Worm (Caenorhabditis elegans): ENCODE data around the gene C55B6.1.

C55B6.1 gene

DNA sequence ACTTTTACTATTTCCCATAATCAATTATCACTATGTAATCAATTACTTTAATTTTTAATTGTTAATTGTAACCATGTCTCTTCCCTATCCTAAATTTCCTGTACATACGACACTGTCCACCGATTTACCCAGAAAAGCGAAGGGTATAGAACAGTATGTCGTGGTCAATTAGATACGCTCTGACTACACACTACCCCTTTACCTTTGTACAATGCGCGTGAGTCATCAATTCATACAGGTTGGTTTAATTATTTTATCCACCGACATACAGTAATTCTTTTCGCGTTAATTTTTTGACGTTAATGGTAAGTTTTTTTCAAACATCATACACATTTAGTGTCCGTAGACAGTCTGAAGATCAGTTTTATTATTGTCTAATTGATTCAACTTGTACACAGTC is 18.5 kb upstream of the C55B6.1 start (continued):
- TF ChIP-seq ceh-63 (GFP tag; optimal IDR thresholded peaks at IDR 0.05) (no peak), irx-1 (tag; optimal IDR thresholded peaks at IDR 0.05) (peak; percentile 75), nhr-71 (tag; optimal IDR thresholded peaks at IDR 0.05) (peak; percentile 91), unc-86 (tag; optimal IDR thresholded peaks at IDR 0.05) (no peak), egl-27 (tag; optimal IDR thresholded peaks at IDR 0.05) (peak in 1 of 2 experiments; percentile 59), elt-3 (tag; optimal IDR thresholded peaks at IDR 0.05) (peak in 5 of 6 experiments; percentile 17 to 98 (median 85)), lsy-2 (tag; optimal IDR thresholded peaks at IDR 0.05) (peak; percentile 76 to 86), lir-3 (tag; optimal IDR thresholded peaks at IDR 0.05; ENCODE audit: poor library complexity) (peak; percentile 66), nhr-77 (tag; optimal IDR thresholded peaks at IDR 0.05) (peak; percentile 94), Y116A8C.19 (tag; optimal IDR thresholded peaks at IDR 0.05; ENCODE audit: borderline replicate concordance) (no peak), ztf-11 (tag; optimal IDR thresholded peaks at IDR 0.05) (peak in 1 of 2 experiments; percentile 80), fkh-10 (GFP tag; optimal IDR thresholded peaks at IDR 0.05) (no peak), ztf-4 (tag; optimal IDR thresholded peaks at IDR 0.05) (peak; percentile 88), ets-5 (GFP tag; IDR thresholded peaks at IDR 0.05) (no peak), snu-23 (GFP tag; optimal IDR thresholded peaks at IDR 0.05) (peak; percentile 96), hlh-4 (tag; optimal IDR thresholded peaks at IDR 0.05) (peak; percentile 41), nhr-76 (tag; optimal IDR thresholded peaks at IDR 0.05) (no peak), mef-2 (tag; optimal IDR thresholded peaks at IDR 0.05) (peak; percentile 29), tbx-2 (tag; optimal IDR thresholded peaks at IDR 0.05) (peak; percentile 89), fkh-4 (tag; optimal IDR thresholded peaks at IDR 0.05; ENCODE audit: borderline replicate concordance) (no peak), ceh-88 (GFP tag; IDR thresholded peaks at IDR 0.05) (peak; percentile 87), egl-13 (tag; optimal IDR thresholded peaks at IDR 0.05) (peak; percentile 14), lin-13 (GFP tag; optimal IDR thresholded peaks at IDR 0.05) (peak; percentile 71), efl-1 (optimal IDR thresholded peaks at IDR 0.05) (peak; percentile 66 to 70), efl-1 (GFP tag; optimal IDR thresholded peaks at IDR 0.05 in 1 of 2) (peak in 1 of 2 experiments; percentile 92), dsc-1 (tag; optimal IDR thresholded peaks at IDR 0.05) (peak; percentile 69), lin-39 (tag; optimal IDR thresholded peaks at IDR 0.05) (peak; percentile 53), C04F5.9 (tag; optimal IDR thresholded peaks at IDR 0.05) (peak; percentile 54), skn-1 (tag; optimal IDR thresholded peaks at IDR 0.05) (peak; percentile 90), pqm-1 (tag; optimal IDR thresholded peaks at IDR 0.05) (peak; percentile 17), blmp-1 (tag; optimal IDR thresholded peaks at IDR 0.05) (peak; percentile 44), fos-1 (tag; optimal IDR thresholded peaks at IDR 0.05) (peak; percentile 89), xbp-1 (tag; optimal IDR thresholded peaks at IDR 0.05) (peak; percentile 94), alr-1 (tag; optimal IDR thresholded peaks at IDR 0.05; ENCODE audit: borderline replicate concordance) (no peak), nhr-84 (tag; optimal IDR thresholded peaks at IDR 0.05) (no peak), C34B4.2 (tag; optimal IDR thresholded peaks at IDR 0.05) (no peak), grh-1 (GFP tag; IDR thresholded peaks at IDR 0.05) (peak; percentile 89), nhr-11 (tag; optimal IDR thresholded peaks at IDR 0.05) (peak; percentile 86), ceh-82 (tag; optimal IDR thresholded peaks at IDR 0.05) (peak; percentile 42 to 82 (median 71)), F16B12.6 (tag; optimal IDR thresholded peaks at IDR 0.05) (no peak), lin-35 (GFP tag; optimal IDR thresholded peaks at IDR 0.05) (peak; percentile 54 to 91), isw-1 (GFP tag; IDR thresholded peaks at IDR 0.05) (peak; percentile 40; the same call in 1 of the 2 replicates), nhr-20 (tag; optimal IDR thresholded peaks at IDR 0.05) (peak; percentile 95), hpl-2 (GFP tag; optimal IDR thresholded peaks at IDR 0.05) (peak; percentile 96), pag-3 (tag; optimal IDR thresholded peaks at IDR 0.05; ENCODE audit: borderline replicate concordance, insufficient read depth) (no peak), vab-15 (tag; optimal IDR thresholded peaks at IDR 0.05) (peak; percentile 55), unc-62 (GFP tag; optimal IDR thresholded peaks at IDR 0.05) (no peak), efl-3 (GFP tag; optimal IDR thresholded peaks at IDR 0.05) (peak; percentile 61), unc-30 (tag; optimal IDR thresholded peaks at IDR 0.05) (no peak), fkh-8 (tag; optimal IDR thresholded peaks at IDR 0.05) (no peak), nhr-12 (tag; optimal IDR thresholded peaks at IDR 0.05) (no peak), ama-1 (optimal IDR thresholded peaks at IDR 0.05) (no peak), snpc-4 (tag; optimal IDR thresholded peaks at IDR 0.05) (peak; percentile 46)
